Worm (Caenorhabditis elegans) whole organism, L4 larva: ENCODE data around the gene ttr-37.
A peak's percentile ranks its signal among the peaks of the same experiment; 100 is the strongest.

ENCODE experiments used
- F44E2.7 ChIP-seq: fragments of 200-800 bp; sonication (Bioruptor generic); IDR thresholded peaks from 2 replicates; pipeline ENCODE4 v2.1.2; 2022; ENCODE audit warnings: missing genetic modification characterization, missing compliant biosample characterization
- T20F7.1 ChIP-seq: fragments of 200-800 bp; sonication (Bioruptor generic); optimal IDR thresholded peaks from 2 replicates; lab custom pipeline; 2018; ENCODE audit warnings: mild to moderate bottlenecking, missing genetic modification characterization, missing compliant biosample characterization
- T26A8.4 ChIP-seq: fragments of 200-800 bp; sonication (Bioruptor generic); IDR thresholded peaks from 2 replicates; pipeline ENCODE4 v1.3.6; 2022; ENCODE audit warnings: missing genetic modification characterization, missing compliant biosample characterization
- Y105C5A.15 ChIP-seq: fragments of 200-800 bp; sonication (Bioruptor generic); IDR thresholded peaks from 2 replicates; pipeline ENCODE4 v1.3.6; 2022; ENCODE audit warnings: missing genetic modification characterization, missing compliant biosample characterization
- aha-1 ChIP-seq: fragments of 150-350 bp; peaks from one replicate; lab custom pipeline; 2014; ENCODE audit warnings: missing biosample characterization, missing genetic modification characterization
- aly-2 ChIP-seq: sonication (generic microtip); optimal IDR thresholded peaks from 2 replicates; lab custom pipeline; 2018; ENCODE audit warnings: missing biosample characterization, missing genetic modification characterization
- ama-1 ChIP-seq: fragments of 150-350 bp; optimal IDR thresholded peaks from 2 replicates; lab custom pipeline; 2014; ENCODE audit warnings: inconsistent platforms, mixed read lengths
- attf-4 ChIP-seq: sonication (generic microtip); optimal IDR thresholded peaks from 3 replicates; lab custom pipeline; 2017; ENCODE audit warnings: missing biosample characterization, missing genetic modification characterization
- ceh-32 ChIP-seq: sonication (generic microtip); optimal IDR thresholded peaks from 2 replicates; lab custom pipeline; 2016; ENCODE audit warnings: mild to moderate bottlenecking, missing genetic modification characterization, missing compliant biosample characterization; ENCODE audit not compliant: poor library complexity
- ceh-44 ChIP-seq: fragments of 200-800 bp; sonication (Bioruptor generic); IDR thresholded peaks from 2 replicates; pipeline ENCODE4 v1.3.6; 2022; ENCODE audit warnings: missing genetic modification reagents, missing genetic modification characterization, missing compliant biosample characterization
- ceh-62 ChIP-seq: sonication (generic microtip); optimal IDR thresholded peaks from 2 replicates; lab custom pipeline; 2017; ENCODE audit warnings: missing biosample characterization, missing genetic modification characterization
- ces-1 ChIP-seq: fragments of 150-350 bp; sonication (generic microtip); optimal IDR thresholded peaks from 4 replicates; lab custom pipeline; 2014; ENCODE audit warnings: missing biosample characterization, missing genetic modification reagents, missing genetic modification characterization
- daf-19 ChIP-seq: fragments of 200-800 bp; sonication (Bioruptor generic); conservative IDR thresholded peaks from 2 replicates; pipeline ENCODE4 v1.3.6; 2022; ENCODE audit warnings: missing genetic modification characterization, missing compliant biosample characterization
- dmd-6 ChIP-seq: fragments of 200-800 bp; sonication (Bioruptor generic); IDR thresholded peaks from 2 replicates; pipeline ENCODE4 v1.3.6; 2022; ENCODE audit warnings: missing genetic modification reagents, missing genetic modification characterization, missing compliant biosample characterization
- dmd-8 ChIP-seq: fragments of 200-800 bp; sonication (Bioruptor generic); IDR thresholded peaks from 2 replicates; pipeline ENCODE4 v1.3.6; 2022; ENCODE audit warnings: missing genetic modification characterization, missing compliant biosample characterization
- dmd-9 ChIP-seq: fragments of 200-800 bp; sonication (Bioruptor generic); IDR thresholded peaks from 2 replicates; pipeline ENCODE4 v1.3.6; 2022; ENCODE audit warnings: missing genetic modification reagents, missing genetic modification characterization, missing compliant biosample characterization
- dve-1 ChIP-seq: sonication (generic microtip); optimal IDR thresholded peaks from 2 replicates; lab custom pipeline; 2017; ENCODE audit warnings: antibody characterized with exemption, mild to moderate bottlenecking, missing genetic modification characterization, missing compliant biosample characterization; ENCODE audit not compliant: insufficient read depth
- egl-43 ChIP-seq: fragments of 200-800 bp; sonication (Bioruptor generic); IDR thresholded peaks from 2 replicates; pipeline ENCODE4 v1.3.6; 2022; ENCODE audit warnings: missing genetic modification reagents, missing genetic modification characterization, missing compliant biosample characterization
- hif-1 ChIP-seq, 2 experiments: sonication (generic microtip); optimal IDR thresholded peaks; 2 replicates each; lab custom pipeline; 2016 to 2017; ENCODE audit warnings: missing compliant biosample characterization in 2 of 2, missing genetic modification characterization in 2 of 2, missing genetic modification reagents in 2 of 2, missing genotype in 2 of 2, mild to moderate bottlenecking in 1 of 2
- hlh-11 ChIP-seq: fragments of 200-800 bp; sonication (Bioruptor generic); optimal IDR thresholded peaks from 2 replicates; lab custom pipeline; 2018; ENCODE audit warnings: mild to moderate bottlenecking, missing genetic modification characterization, missing compliant biosample characterization
- hlh-30 ChIP-seq: sonication (generic microtip); optimal IDR thresholded peaks from 2 replicates; lab custom pipeline; 2017; ENCODE audit warnings: antibody characterized with exemption, mild to moderate bottlenecking, missing genetic modification characterization, missing compliant biosample characterization; ENCODE audit not compliant: insufficient read depth
- hmg-1.1 ChIP-seq: fragments of 200-800 bp; sonication (Bioruptor generic); IDR thresholded peaks from 2 replicates; pipeline ENCODE4 v1.3.6; 2022; ENCODE audit warnings: missing genetic modification reagents, missing genetic modification characterization, missing compliant biosample characterization
- jun-1 ChIP-seq: fragments of 150-350 bp; optimal IDR thresholded peaks from 2 replicates; lab custom pipeline; 2014; ENCODE audit warnings: missing biosample characterization, missing genetic modification reagents, missing genetic modification characterization
- lim-7 ChIP-seq: fragments of 200-800 bp; sonication (Bioruptor generic); IDR thresholded peaks from 2 replicates; pipeline ENCODE4 v1.3.6; 2022; ENCODE audit warnings: missing genetic modification characterization, missing compliant biosample characterization
- lin-29 ChIP-seq: fragments of 200-800 bp; sonication (Bioruptor generic); IDR thresholded peaks from 2 replicates; pipeline ENCODE4 v1.3.6; 2022; ENCODE audit warnings: missing genetic modification reagents, missing genetic modification characterization, missing compliant biosample characterization
- madf-5 ChIP-seq, 2 experiments: fragments of 200-800 bp; sonication (Bioruptor generic); IDR thresholded peaks; 2 replicates each; pipeline ENCODE4 v1.3.6; 2022; ENCODE audit warnings: missing compliant biosample characterization in 2 of 2, missing genetic modification characterization in 2 of 2
- madf-9 ChIP-seq: fragments of 200-800 bp; sonication (Bioruptor generic); conservative IDR thresholded peaks from 2 replicates; pipeline ENCODE4 v1.3.6; 2022; ENCODE audit warnings: missing genetic modification reagents, missing genetic modification characterization, missing compliant biosample characterization
- mes-2 ChIP-seq: sonication (generic microtip); optimal IDR thresholded peaks from 2 replicates; lab custom pipeline; 2016; ENCODE audit warnings: missing genotype, mild to moderate bottlenecking, missing genetic modification characterization, missing compliant biosample characterization; ENCODE audit not compliant: poor library complexity, severe bottlenecking
- mxl-2 ChIP-seq: fragments of 200-800 bp; sonication (Bioruptor generic); conservative IDR thresholded peaks from 2 replicates; pipeline ENCODE4 v1.3.6; 2022; ENCODE audit warnings: missing genetic modification reagents, missing genetic modification characterization, missing compliant biosample characterization
- nhr-102 ChIP-seq: sonication (generic microtip); optimal IDR thresholded peaks from 2 replicates; lab custom pipeline; 2016; ENCODE audit warnings: mild to moderate bottlenecking, missing genetic modification characterization, moderate library complexity, missing compliant biosample characterization
- nhr-111 ChIP-seq: fragments of 200-800 bp; sonication (Bioruptor generic); optimal IDR thresholded peaks from 2 replicates; lab custom pipeline; 2018; ENCODE audit warnings: mild to moderate bottlenecking, missing genetic modification characterization, missing compliant biosample characterization
- nhr-237 ChIP-seq: sonication (generic microtip); optimal IDR thresholded peaks from 2 replicates; lab custom pipeline; 2017; ENCODE audit warnings: missing biosample characterization, missing genetic modification characterization
- nhr-25 ChIP-seq: sonication (generic microtip); optimal IDR thresholded peaks from 2 replicates; lab custom pipeline; 2017; ENCODE audit warnings: missing genetic modification characterization, mild to moderate bottlenecking, missing compliant biosample characterization, antibody characterized with exemption, moderate library complexity, borderline replicate concordance; ENCODE audit not compliant: insufficient read depth
- nhr-28 ChIP-seq: fragments of 150-350 bp; optimal IDR thresholded peaks from 2 replicates; lab custom pipeline; 2014; ENCODE audit warnings: missing biosample characterization, missing genetic modification characterization
- nhr-41 ChIP-seq: fragments of 200-800 bp; sonication (Bioruptor generic); IDR thresholded peaks from 2 replicates; pipeline ENCODE4 v1.3.6; 2022; ENCODE audit warnings: missing genetic modification reagents, missing genetic modification characterization, missing compliant biosample characterization
- nhr-6 ChIP-seq: fragments of 150-350 bp; optimal IDR thresholded peaks from 2 replicates; lab custom pipeline; 2014; ENCODE audit warnings: missing biosample characterization, missing genetic modification characterization
- nhr-76 ChIP-seq: fragments of 150-350 bp; optimal IDR thresholded peaks from 2 replicates; lab custom pipeline; 2014; ENCODE audit warnings: missing biosample characterization, missing genetic modification characterization
- nhr-77 ChIP-seq: fragments of 150-350 bp; optimal IDR thresholded peaks from 2 replicates; lab custom pipeline; 2014; ENCODE audit warnings: missing biosample characterization, missing genetic modification characterization
- pqm-1 ChIP-seq: sonication (generic microtip); optimal IDR thresholded peaks from 2 replicates; lab custom pipeline; 2017; ENCODE audit warnings: missing biosample characterization, missing genetic modification characterization
- rbr-2 ChIP-seq: sonication (generic microtip); optimal IDR thresholded peaks from 2 replicates; lab custom pipeline; 2016; ENCODE audit warnings: missing genotype, missing genetic modification characterization, missing compliant biosample characterization
- snpc-1.2 ChIP-seq: fragments of 200-800 bp; sonication (Bioruptor generic); IDR thresholded peaks from 2 replicates; pipeline ENCODE4 v1.3.6; 2022; ENCODE audit warnings: missing genetic modification reagents, missing genetic modification characterization, missing compliant biosample characterization
- spr-1 ChIP-seq: sonication (generic microtip); optimal IDR thresholded peaks from 2 replicates; lab custom pipeline; 2016; ENCODE audit warnings: mild to moderate bottlenecking, missing genetic modification characterization, missing compliant biosample characterization
- unc-130 ChIP-seq: sonication (generic microtip); optimal IDR thresholded peaks from 2 replicates; lab custom pipeline; 2016; ENCODE audit warnings: missing genetic modification reagents, missing genetic modification characterization, missing compliant biosample characterization
- unc-62 ChIP-seq, 3 experiments: fragments of 150-350 bp in 1 of 3; sonication (generic microtip); optimal IDR thresholded peaks in 2 of 3; peaks in 1 of 3; 1 replicate in 1 of 3; 2 replicates in 2 of 3; lab custom pipeline; 2014 to 2017; ENCODE audit warnings: missing biosample characterization in 3 of 3, missing genetic modification characterization in 3 of 3, missing genetic modification reagents in 3 of 3, missing genotype in 1 of 3
- vab-7 ChIP-seq: fragments of 200-800 bp; sonication (Bioruptor generic); IDR thresholded peaks from 2 replicates; pipeline ENCODE4 v1.3.6; 2022; ENCODE audit warnings: missing genetic modification reagents, missing genetic modification characterization, missing compliant biosample characterization
- zfp-2 ChIP-seq: sonication (generic microtip); optimal IDR thresholded peaks from 2 replicates; lab custom pipeline; 2016; ENCODE audit warnings: mild to moderate bottlenecking, missing genetic modification characterization, missing compliant biosample characterization
- zip-2 ChIP-seq: fragments of 150-350 bp; optimal IDR thresholded peaks from 2 replicates; lab custom pipeline; 2014; ENCODE audit warnings: missing biosample characterization, missing genetic modification characterization
- ztf-11 ChIP-seq: fragments of 150-350 bp; optimal IDR thresholded peaks from 2 replicates; lab custom pipeline; 2014; ENCODE audit warnings: missing biosample characterization, missing genetic modification characterization

Gene ttr-37

DNA sequence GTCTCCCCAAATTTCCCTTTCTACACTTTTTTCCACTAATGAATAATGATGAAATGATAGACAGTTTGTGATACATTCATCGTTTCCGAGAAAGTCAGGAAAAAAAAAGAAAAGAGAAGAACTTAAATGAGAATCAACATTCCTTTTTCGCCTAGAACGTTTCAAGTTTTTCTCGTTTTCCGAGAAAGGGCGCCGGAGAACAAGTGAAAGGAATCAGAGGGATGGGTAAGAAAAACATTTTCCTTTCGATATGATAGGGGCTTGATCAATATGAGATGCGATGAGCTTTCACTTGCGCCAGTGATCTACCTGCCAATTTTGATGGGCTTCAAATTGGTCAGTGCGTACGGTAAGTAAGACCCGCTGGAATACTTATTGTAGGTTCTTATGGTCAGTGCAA is 27.5 kb downstream of the ttr-37 start:
- TF ChIP-seq aha-1: peak; percentile 78
- TF ChIP-seq hlh-11 (tag; lab: Kevin White, UChicago): peak; percentile 32
- TF ChIP-seq nhr-28 (tag; lab: Kevin White, UChicago): peak; percentile 17
- TF ChIP-seq ama-1 (lab: Kevin White, UChicago): no peak
- no peak for TF ChIP-seq ceh-44 (GFP tag; lab: Robert Waterston, UW)
- TF ChIP-seq, all 104 proteins: peak for 3

- TF ChIP-seq mes-2 (peak; percentile 91), lim-7 (GFP tag; lab: Robert Waterston, UW) (0 out of 2 replicates have a peak, but pooled peaks have one; percentile 39), nhr-237 (tag; lab: Kevin White, UChicago) (no peak), hif-1 (tag; optimal IDR thresholded peaks at IDR 0.05; lab: Kevin White, UChicago) (peak in 1 of 2 experiments; percentile 77), ces-1 (GFP tag; lab: Kevin White, UChicago) (no peak), unc-62 (GFP tag; optimal IDR thresholded peaks at IDR 0.05 in 1 of 2; lab: Kevin White, UChicago) (peak in 1 of 2 experiments; percentile 80), unc-62 (tag; optimal IDR thresholded peaks at IDR 0.05; lab: Kevin White, UChicago) (no peak), pqm-1 (tag; lab: Kevin White, UChicago) (peak; percentile 66), unc-130 (GFP tag; lab: Kevin White, UChicago) (no peak), jun-1 (tag; lab: Kevin White, UChicago) (no peak), nhr-102 (tag; lab: Kevin White, UChicago) (no peak), nhr-28 (tag; lab: Kevin White, UChicago) (peak; percentile 62), nhr-76 (tag; lab: Kevin White, UChicago) (no peak), dve-1 (peak; percentile 82), attf-4 (no peak), rbr-2 (tag; lab: Kevin White, UChicago) (peak; percentile 78), daf-19 (GFP tag; lab: Robert Waterston, UW) (no peak), zip-2 (no peak), madf-9 (no peak), nhr-77 (tag; lab: Kevin White, UChicago) (peak; percentile 45), ceh-44 (GFP tag; lab: Robert Waterston, UW) (peak; percentile 45; the same call in 1 of the 2 replicates), aly-2 (tag; lab: Kevin White, UChicago) (no peak), nhr-6 (tag; lab: Kevin White, UChicago) (peak; percentile 89), nhr-111 (GFP tag; lab: Kevin White, UChicago) (no peak), nhr-25 (tag; lab: Kevin White, UChicago) (no peak), dmd-6 (GFP tag; lab: Robert Waterston, UW) (peak; percentile 73), Y105C5A.15 (GFP tag; lab: Robert Waterston, UW) (no peak), spr-1 (tag; lab: Kevin White, UChicago) (no peak), snpc-1.2 (GFP tag; lab: Robert Waterston, UW) (no peak), hmg-1.1 (GFP tag; lab: Robert Waterston, UW) (peak; percentile 87), F44E2.7 (GFP tag; lab: Robert Waterston, UW) (no peak), ceh-32 (tag; lab: Kevin White, UChicago) (no peak), lin-29 (GFP tag; lab: Robert Waterston, UW) (no peak), T26A8.4 (GFP tag; lab: Robert Waterston, UW) (peak; percentile 61; the same call in 1 of the 2 replicates), nhr-41 (no peak), madf-5 (GFP tag; IDR thresholded peaks at IDR 0.05; lab: Robert Waterston, UW) (peak in 1 of 2 experiments; percentile 46; a peak in 1 of 4 replicates), vab-7 (GFP tag; lab: Robert Waterston, UW) (no peak), mxl-2 (GFP tag; lab: Robert Waterston, UW) (no peak), ama-1 (lab: Kevin White, UChicago) (no peak), hlh-30 (tag; lab: Kevin White, UChicago) (peak; percentile 72), ztf-11 (tag; lab: Kevin White, UChicago) (no peak), egl-43 (GFP tag; lab: Robert Waterston, UW) (peak; percentile 83), dmd-9 (GFP tag; lab: Robert Waterston, UW) (no peak), zfp-2 (no peak), dmd-8 (GFP tag; lab: Robert Waterston, UW) (0 out of 2 replicates have a peak, but pooled peaks have one; percentile 20), T20F7.1 (GFP tag; lab: Kevin White, UChicago) (no peak), ceh-62 (tag; lab: Kevin White, UChicago) (no peak)
Observed at ce11 chrX:1302267-1302666, 34.7 kb downstream of the ttr-37 start.
